Fruit fly (Drosophila melanogaster) whole organism, embryonic: ENCODE data around the gene p38b.

Experiments
- ATbp ChIP-seq: fragments of 200-800 bp; sonication (Bioruptor generic); optimal IDR thresholded peaks from 2 replicates; lab custom pipeline; 2017; ENCODE audit warnings: missing biosample characterization, mild to moderate bottlenecking, missing genetic modification characterization, missing genetic modification reagents
- Adf1 ChIP-seq: fragments of 200-800 bp; sonication (Bioruptor generic); IDR thresholded peaks from 2 replicates; pipeline ENCODE4 v1.3.6; 2022; ENCODE audit warnings: missing biosample characterization, missing genetic modification characterization
- Antp ChIP-seq: fragments of 200-800 bp; sonication (Bioruptor generic); optimal IDR thresholded peaks from 3 replicates; lab custom pipeline; 2016; ENCODE audit warnings: missing biosample characterization, missing genetic modification characterization
- BEAF-32 ChIP-seq: fragments of 200-800 bp; sonication (Bioruptor generic); optimal IDR thresholded peaks from 3 replicates; lab custom pipeline; 2017; ENCODE audit warnings: missing biosample characterization, missing genetic modification characterization, mild to moderate bottlenecking, moderate library complexity, missing genetic modification reagents
- CG10462 ChIP-seq: fragments of 200-800 bp; sonication (Bioruptor generic); optimal IDR thresholded peaks from 2 replicates; lab custom pipeline; 2016; ENCODE audit warnings: missing biosample characterization, missing genetic modification characterization
- CG12236 ChIP-seq: fragments of 200-800 bp; sonication (Bioruptor generic); optimal IDR thresholded peaks from 2 replicates; lab custom pipeline; 2016; ENCODE audit warnings: missing biosample characterization, missing genetic modification characterization
- CG13287 ChIP-seq: fragments of 200-800 bp; sonication (Bioruptor generic); IDR thresholded peaks from 2 replicates; pipeline ENCODE4 v1.3.6; 2022; ENCODE audit warnings: missing biosample characterization, missing genetic modification characterization; ENCODE audit not compliant: partially characterized antibody
- CG16813 ChIP-seq: fragments of 200-800 bp; sonication (Bioruptor generic); IDR thresholded peaks from 3 replicates; pipeline ENCODE4 v1.3.6; 2022; ENCODE audit warnings: missing biosample characterization, missing genetic modification characterization; ENCODE audit not compliant: partially characterized antibody
- CG16863 ChIP-seq: fragments of 200-800 bp; sonication (Bioruptor generic); optimal IDR thresholded peaks from 3 replicates; lab custom pipeline; 2016; ENCODE audit warnings: missing biosample characterization, missing genetic modification characterization
- CG17612 ChIP-seq: fragments of 200-800 bp; sonication (Bioruptor generic); IDR thresholded peaks from 2 replicates; pipeline ENCODE4 v1.3.6; 2022; ENCODE audit warnings: missing biosample characterization, missing genetic modification characterization
- CG3163 ChIP-seq: fragments of 200-800 bp; sonication (Bioruptor generic); optimal IDR thresholded peaks from 3 replicates; lab custom pipeline; 2016; ENCODE audit warnings: missing biosample characterization, missing genetic modification characterization
- CG34224 ChIP-seq: fragments of 200-800 bp; sonication (Bioruptor generic); IDR thresholded peaks from 3 replicates; pipeline ENCODE4 v1.3.6; 2022; ENCODE audit warnings: missing biosample characterization, missing genetic modification characterization; ENCODE audit not compliant: partially characterized antibody
- CG3995 ChIP-seq: fragments of 200-800 bp; sonication (Bioruptor generic); optimal IDR thresholded peaks from 3 replicates; lab custom pipeline; 2016; ENCODE audit warnings: missing biosample characterization, missing genetic modification characterization
- CG4328 ChIP-seq: fragments of 200-800 bp; sonication (Bioruptor generic); optimal IDR thresholded peaks from 3 replicates; lab custom pipeline; 2017; ENCODE audit warnings: missing biosample characterization, missing genetic modification reagents, missing genetic modification characterization
- CG4617 ChIP-seq: fragments of 200-800 bp; sonication (Bioruptor generic); optimal IDR thresholded peaks from 3 replicates; lab custom pipeline; 2016; ENCODE audit warnings: missing biosample characterization, missing genetic modification characterization, borderline replicate concordance
- CG6791 ChIP-seq: fragments of 200-800 bp; sonication (Bioruptor generic); IDR thresholded peaks from 3 replicates; pipeline ENCODE4 v1.3.6; 2022; ENCODE audit warnings: missing biosample characterization, missing genetic modification characterization; ENCODE audit not compliant: partially characterized antibody
- CG9797 ChIP-seq: fragments of 200-800 bp; sonication (Bioruptor generic); optimal IDR thresholded peaks from 3 replicates; lab custom pipeline; 2018; ENCODE audit warnings: missing biosample characterization, mild to moderate bottlenecking, missing genetic modification characterization
- Dip3 ChIP-seq: fragments of 200-800 bp; sonication (Bioruptor generic); optimal IDR thresholded peaks from 3 replicates; lab custom pipeline; 2016; ENCODE audit warnings: missing biosample characterization, missing genetic modification characterization
- Dll ChIP-seq: fragments of 200-800 bp; sonication (Bioruptor generic); IDR thresholded peaks from 4 replicates; pipeline ENCODE4 v1.3.6; 2022; ENCODE audit warnings: missing biosample characterization, missing genetic modification characterization; ENCODE audit not compliant: partially characterized antibody
- Dp ChIP-seq: fragments of 200-800 bp; sonication (Bioruptor generic); optimal IDR thresholded peaks from 2 replicates; lab custom pipeline; 2018; ENCODE audit warnings: missing biosample characterization, mild to moderate bottlenecking, missing genetic modification characterization, moderate library complexity
- Fer2 ChIP-seq: fragments of 200-800 bp; sonication (Bioruptor generic); optimal IDR thresholded peaks from 2 replicates; lab custom pipeline; 2018; ENCODE audit warnings: missing biosample characterization, mild to moderate bottlenecking, missing genetic modification characterization, moderate library complexity
- HLH54F ChIP-seq: fragments of 200-800 bp; sonication (Bioruptor generic); optimal IDR thresholded peaks from 3 replicates; lab custom pipeline; 2016; ENCODE audit warnings: missing biosample characterization, missing genetic modification characterization
- HmgZ ChIP-seq: fragments of 200-800 bp; sonication (Bioruptor generic); optimal IDR thresholded peaks from 2 replicates; lab custom pipeline; 2018; ENCODE audit warnings: missing biosample characterization, mild to moderate bottlenecking, missing genetic modification characterization
- Hr39 ChIP-seq: fragments of >200 bp; optimal IDR thresholded peaks from 2 replicates; lab custom pipeline; 2017
- Jarid2 ChIP-seq: fragments of 200-800 bp; sonication (Bioruptor generic); optimal IDR thresholded peaks from 3 replicates; lab custom pipeline; 2017; ENCODE audit warnings: mild to moderate bottlenecking, missing biosample characterization, missing genetic modification reagents, missing genetic modification characterization
- MBD-R2 ChIP-seq: fragments of 200-800 bp; sonication (Bioruptor generic); IDR thresholded peaks from 2 replicates; pipeline ENCODE4 v1.3.6; 2022; ENCODE audit warnings: missing biosample characterization, missing genetic modification characterization
- Mes4 ChIP-seq: fragments of 200-800 bp; sonication (Bioruptor generic); optimal IDR thresholded peaks from 2 replicates; lab custom pipeline; 2016; ENCODE audit warnings: missing biosample characterization, missing genetic modification characterization
- Myb ChIP-seq: fragments of 200-800 bp; sonication (Bioruptor generic); optimal IDR thresholded peaks from 2 replicates; lab custom pipeline; 2016; ENCODE audit warnings: missing biosample characterization, missing genetic modification characterization
- NC2α ChIP-seq: fragments of 200-800 bp; sonication (Bioruptor generic); optimal IDR thresholded peaks from 2 replicates; lab custom pipeline; 2016; ENCODE audit warnings: missing biosample characterization, missing genetic modification characterization
- amos ChIP-seq: fragments of 200-800 bp; sonication (Bioruptor generic); IDR thresholded peaks from 2 replicates; pipeline ENCODE4 v1.3.6; 2022; ENCODE audit warnings: missing biosample characterization, missing genetic modification characterization; ENCODE audit not compliant: partially characterized antibody
- ato ChIP-seq: fragments of 200-800 bp; sonication (Bioruptor generic); IDR thresholded peaks from 2 replicates; pipeline ENCODE4 v1.3.6; 2022; ENCODE audit warnings: missing biosample characterization, missing genetic modification characterization; ENCODE audit not compliant: partially characterized antibody
- btn ChIP-seq: fragments of 200-800 bp; sonication (Bioruptor generic); optimal IDR thresholded peaks from 2 replicates; lab custom pipeline; 2016; ENCODE audit warnings: missing biosample characterization, missing genetic modification characterization
- cato ChIP-seq: fragments of 200-800 bp; sonication (Bioruptor generic); optimal IDR thresholded peaks from 2 replicates; lab custom pipeline; 2016; ENCODE audit warnings: missing biosample characterization, missing genetic modification characterization, borderline replicate concordance
- dmrt11E ChIP-seq: fragments of 200-800 bp; sonication (Bioruptor generic); optimal IDR thresholded peaks from 3 replicates; lab custom pipeline; 2018; ENCODE audit warnings: missing biosample characterization, mild to moderate bottlenecking, missing genetic modification characterization, moderate library complexity
- ftz-f1 ChIP-seq: fragments of 200-800 bp; sonication (Bioruptor generic); optimal IDR thresholded peaks from 2 replicates; lab custom pipeline; 2016; ENCODE audit warnings: missing biosample characterization, missing genetic modification characterization
- her ChIP-seq: fragments of 200-800 bp; sonication (Bioruptor generic); optimal IDR thresholded peaks from 2 replicates; lab custom pipeline; 2016; ENCODE audit warnings: missing biosample characterization, missing genetic modification characterization
- klu ChIP-seq: fragments of 200-800 bp; sonication (Bioruptor generic); IDR thresholded peaks from 2 replicates; pipeline ENCODE4 v1.3.6; 2022; ENCODE audit warnings: missing biosample characterization, missing genetic modification characterization
- lbe ChIP-seq: fragments of 200-800 bp; sonication (Bioruptor generic); optimal IDR thresholded peaks from 2 replicates; lab custom pipeline; 2016; ENCODE audit warnings: missing biosample characterization, mild to moderate bottlenecking, missing genetic modification characterization
- maf-S ChIP-seq: fragments of 200-800 bp; sonication (Bioruptor generic); optimal IDR thresholded peaks from 2 replicates; lab custom pipeline; 2016; ENCODE audit warnings: missing biosample characterization, missing genetic modification characterization
- org-1 ChIP-seq: fragments of 200-800 bp; sonication (Bioruptor generic); optimal IDR thresholded peaks from 2 replicates; lab custom pipeline; 2017; ENCODE audit warnings: missing biosample characterization, missing genetic modification characterization
- pb ChIP-seq: fragments of 200-800 bp; sonication (Bioruptor generic); optimal IDR thresholded peaks from 3 replicates; lab custom pipeline; 2016; ENCODE audit warnings: missing biosample characterization, missing genetic modification characterization
- peb ChIP-seq: fragments of 200-800 bp; sonication (Bioruptor generic); IDR thresholded peaks from 2 replicates; pipeline ENCODE4 v1.3.6; 2022; ENCODE audit warnings: missing biosample characterization, missing genetic modification characterization
- pfk ChIP-seq: fragments of 200-800 bp; sonication (Bioruptor generic); optimal IDR thresholded peaks from 2 replicates; lab custom pipeline; 2018; ENCODE audit warnings: missing biosample characterization, mild to moderate bottlenecking, missing genetic modification characterization, moderate library complexity
- prd ChIP-seq, 3 experiments: fragments of >200 bp in 2 of 3; fragments of 200-800 bp in 1 of 3; sonication (Bioruptor generic) in 1 of 3; optimal IDR thresholded peaks in 2 of 3; IDR thresholded peaks in 1 of 3; 2 replicates in 2 of 3; 3 replicates in 1 of 3; pipeline versions ENCODE4 v1.3.6 to Lab custom; 2017 to 2022; ENCODE audit warnings: missing biosample characterization in 1 of 3, missing genetic modification characterization in 1 of 3
- pzg ChIP-seq: fragments of 200-800 bp; sonication (Bioruptor generic); optimal IDR thresholded peaks from 3 replicates; lab custom pipeline; 2018; ENCODE audit warnings: missing biosample characterization, mild to moderate bottlenecking, missing genetic modification characterization, moderate library complexity
- ro ChIP-seq: fragments of 200-800 bp; sonication (Bioruptor generic); IDR thresholded peaks from 2 replicates; pipeline ENCODE4 v1.3.6; 2022; ENCODE audit warnings: missing biosample characterization, missing genetic modification characterization
- slou ChIP-seq: fragments of 200-800 bp; sonication (Bioruptor generic); optimal IDR thresholded peaks from 3 replicates; lab custom pipeline; 2016; ENCODE audit warnings: missing biosample characterization, missing genetic modification characterization
- ssp ChIP-seq: fragments of 200-800 bp; sonication (Bioruptor generic); IDR thresholded peaks from 2 replicates; pipeline ENCODE4 v1.3.6; 2022; ENCODE audit warnings: missing biosample characterization, missing genetic modification characterization
- tup ChIP-seq: fragments of 200-800 bp; sonication (Bioruptor generic); optimal IDR thresholded peaks from 2 replicates; lab custom pipeline; 2016; ENCODE audit warnings: missing biosample characterization, mild to moderate bottlenecking, missing genetic modification characterization, moderate library complexity
- zfh1 ChIP-seq: fragments of 200-800 bp; sonication (Bioruptor generic); IDR thresholded peaks from 3 replicates; pipeline ENCODE4 v1.3.6; 2022; ENCODE audit warnings: missing biosample characterization, missing genetic modification characterization

p38b gene

dm6 chr2L:13820948-13821347 lies 40.5 kb downstream of the p38b start, which contains the start of gene b:
Gene b, plus strand, starts transcription at chr2L:13821248.
- TF ChIP-seq peb: no peak
- no peak for TF ChIP-seq CG16863
- TF ChIP-seq CG4328 (GFP tag; lab: Kevin White, UChicago): no peak
- no peak for TF ChIP-seq Hr39 (lab: Kevin White, UChicago)
- TF ChIP-seq her: no peak
- TF ChIP-seq Dip3 (GFP tag; lab: Kevin White, UChicago): no peak
- no peak for TF ChIP-seq HmgZ (tag; lab: Kevin White, UChicago)
- TF ChIP-seq HLH54F (GFP tag; lab: Kevin White, UChicago): no peak
- TF ChIP-seq Dll (GFP tag; lab: Robert Waterston, UW): no peak
- no peak for TF ChIP-seq lbe (GFP tag; lab: Kevin White, UChicago)
- no peak for TF ChIP-seq CG12236
- TF ChIP-seq CG3995 (GFP tag; lab: Kevin White, UChicago): no peak
- no peak for TF ChIP-seq pfk (GFP tag; lab: Kevin White, UChicago)
- no peak for TF ChIP-seq ro (GFP tag; lab: Robert Waterston, UW)

dm6 chr2L:13827557-13827956 lies 47.1 kb downstream of the p38b start, which contains the start of gene PolG1:
Gene PolG1, minus strand, starts transcription at chr2L:13827772.
- TF ChIP-seq Antp: no peak
- TF ChIP-seq MBD-R2 (GFP tag; lab: Robert Waterston, UW): peak; percentile 58
- 0 out of 2 replicates have a peak, but pooled peaks have one; percentile 8 for TF ChIP-seq amos (GFP tag; lab: Robert Waterston, UW)
- no peak for TF ChIP-seq prd (optimal IDR thresholded peaks at IDR 0.05; lab: Kevin White, UChicago)
- no peak for TF ChIP-seq prd (GFP tag; IDR thresholded peaks at IDR 0.05; lab: Robert Waterston, UW)
- no peak for TF ChIP-seq ato (GFP tag; lab: Robert Waterston, UW)
- no peak for TF ChIP-seq CG16813
- no peak for TF ChIP-seq Dip3 (GFP tag; lab: Kevin White, UChicago)
- TF ChIP-seq Jarid2: no peak
- no peak for TF ChIP-seq ftz-f1 (GFP tag; lab: Kevin White, UChicago)
- peak; percentile 28 for TF ChIP-seq BEAF-32 (GFP tag; lab: Kevin White, UChicago)
- peak; percentile 29 for TF ChIP-seq pzg (GFP tag; lab: Kevin White, UChicago)
- no peak for TF ChIP-seq CG10462 (GFP tag; lab: Kevin White, UChicago)
- TF ChIP-seq maf-S (GFP tag; lab: Kevin White, UChicago): no peak
- TF ChIP-seq cato (GFP tag; lab: Kevin White, UChicago): no peak
- TF ChIP-seq CG34224: peak; percentile 20; the same call in 1 of the 3 replicates
- no peak for TF ChIP-seq klu (GFP tag; lab: Robert Waterston, UW)
- peak; percentile 38 for TF ChIP-seq Dp
- no peak for TF ChIP-seq Adf1
- TF ChIP-seq dmrt11E (tag; lab: Kevin White, UChicago): no peak
- TF ChIP-seq CG6791 (GFP tag; lab: Robert Waterston, UW): no peak
- TF ChIP-seq ssp (GFP tag; lab: Robert Waterston, UW): no peak
- peak; percentile 81 for TF ChIP-seq Myb (GFP tag; lab: Kevin White, UChicago)
- no peak for TF ChIP-seq btn (GFP tag; lab: Kevin White, UChicago)
- no peak for TF ChIP-seq org-1 (GFP tag; lab: Kevin White, UChicago)
- no peak for TF ChIP-seq Mes4 (GFP tag; lab: Kevin White, UChicago)
- no peak for TF ChIP-seq slou (GFP tag; lab: Kevin White, UChicago)
- no peak for TF ChIP-seq CG3163
- TF ChIP-seq zfh1 (GFP tag; lab: Robert Waterston, UW): no peak
- TF ChIP-seq ATbp (GFP tag; lab: Kevin White, UChicago): no peak
- peak; percentile 64 for TF ChIP-seq CG9797 (GFP tag; lab: Kevin White, UChicago)
- TF ChIP-seq CG17612: no peak
- TF ChIP-seq pb (GFP tag; lab: Kevin White, UChicago): no peak
- TF ChIP-seq CG13287 (GFP tag; lab: Robert Waterston, UW): peak; percentile 28; the same call in 1 of the 2 replicates
- no peak for TF ChIP-seq NC2α (GFP tag; lab: Kevin White, UChicago)
- no peak for TF ChIP-seq tup (GFP tag; lab: Kevin White, UChicago)
- TF ChIP-seq Fer2 (tag; lab: Kevin White, UChicago): no peak
- TF ChIP-seq CG4617 (GFP tag; lab: Kevin White, UChicago): peak; percentile 22
